Worm (Caenorhabditis elegans): ENCODE results near the gene pals-28.

Gene pals-28

DNA sequence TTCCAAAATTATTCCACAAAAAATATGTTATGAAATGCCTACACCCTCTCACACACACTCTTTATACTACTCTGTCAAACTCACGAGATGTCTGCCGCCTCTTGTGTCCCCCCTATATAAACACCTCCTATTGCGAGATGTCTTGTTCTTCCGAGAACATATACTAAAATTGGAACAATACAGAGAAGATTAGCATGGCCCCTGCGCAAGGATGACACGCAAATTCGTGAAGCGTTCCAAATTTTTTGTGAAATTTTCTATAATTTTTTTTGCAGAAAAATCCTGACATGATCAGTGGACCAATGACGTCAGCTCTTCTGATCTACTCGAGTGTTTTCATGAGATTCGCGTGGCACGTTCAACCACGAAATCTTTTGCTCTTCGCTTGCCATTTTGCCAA, 29.5 kb downstream of the pals-28 start:
- 0 out of 2 replicates have a peak, but pooled peaks have one; percentile 42 for TF ChIP-seq tbx-37 (GFP tag; conservative IDR thresholded peaks at IDR 0.05)
- peak; percentile 77 for TF ChIP-seq sea-1 (GFP tag; conservative IDR thresholded peaks at IDR 0.05)
- peak; percentile 9 for TF ChIP-seq ets-7 (tag; optimal IDR thresholded peaks at IDR 0.05)
- peak; percentile 77 for TF ChIP-seq scrt-1 (GFP tag; IDR thresholded peaks at IDR 0.05)
- TF ChIP-seq aly-1 (tag; optimal IDR thresholded peaks at IDR 0.05), result peak; percentile 60
- peak; percentile 49 for TF ChIP-seq hmg-4 (GFP tag; optimal IDR thresholded peaks at IDR 0.05)
- TF ChIP-seq pes-1 (GFP tag; IDR thresholded peaks at IDR 0.05), result peak; percentile 83
- peak; percentile 70; the same call in 1 of the 2 replicates for TF ChIP-seq tbx-11 (GFP tag; IDR thresholded peaks at IDR 0.05)
- TF ChIP-seq ceh-36 (tag; optimal IDR thresholded peaks at IDR 0.05), result peak; percentile 69
- TF ChIP-seq hnd-1 (tag; optimal IDR thresholded peaks at IDR 0.05), result peak; percentile 21
- TF ChIP-seq flt-1 (GFP tag; IDR thresholded peaks at IDR 0.05), result peak; percentile 71

DNA sequence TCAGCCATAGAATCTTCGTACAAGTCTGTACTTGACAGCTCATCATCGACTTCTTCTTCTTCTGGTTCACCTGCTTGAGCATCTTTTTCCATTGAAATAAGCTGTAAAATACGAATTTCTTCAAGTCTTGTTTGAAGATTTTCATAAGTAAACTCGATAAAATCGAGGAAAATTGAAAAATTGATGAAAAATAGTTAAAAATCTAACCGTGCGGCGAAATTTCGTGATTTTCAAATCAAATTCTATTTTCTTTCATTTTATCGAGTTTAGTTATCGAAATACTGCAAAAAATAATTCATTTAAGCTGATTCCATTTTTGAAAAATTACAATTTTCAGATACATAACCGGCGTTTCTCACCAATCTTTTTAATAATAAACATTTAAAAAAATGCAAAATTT, 30.5 kb downstream of the pals-28 start, which contains the start of gene R07E5.11:
TSS of gene R07E5.11 (minus strand) at position 101 of the 400 bp plus-strand sequence.
- no peak for TF ChIP-seq ceh-36 (tag; optimal IDR thresholded peaks at IDR 0.05)
- no peak for TF ChIP-seq hmg-4 (GFP tag; optimal IDR thresholded peaks at IDR 0.05)
- TF ChIP-seq B0310.2 (tag; optimal IDR thresholded peaks at IDR 0.05), result no peak
- TF ChIP-seq aly-1 (tag; optimal IDR thresholded peaks at IDR 0.05), result no peak
- TF ChIP-seq pes-1 (GFP tag; IDR thresholded peaks at IDR 0.05), result no peak
- no peak for TF ChIP-seq flt-1 (GFP tag; IDR thresholded peaks at IDR 0.05)
- no peak for TF ChIP-seq sea-1 (GFP tag; conservative IDR thresholded peaks at IDR 0.05)
- no peak for TF ChIP-seq ama-1 (optimal IDR thresholded peaks at IDR 0.05)
- no peak for TF ChIP-seq tbx-11 (GFP tag; IDR thresholded peaks at IDR 0.05)

DNA sequence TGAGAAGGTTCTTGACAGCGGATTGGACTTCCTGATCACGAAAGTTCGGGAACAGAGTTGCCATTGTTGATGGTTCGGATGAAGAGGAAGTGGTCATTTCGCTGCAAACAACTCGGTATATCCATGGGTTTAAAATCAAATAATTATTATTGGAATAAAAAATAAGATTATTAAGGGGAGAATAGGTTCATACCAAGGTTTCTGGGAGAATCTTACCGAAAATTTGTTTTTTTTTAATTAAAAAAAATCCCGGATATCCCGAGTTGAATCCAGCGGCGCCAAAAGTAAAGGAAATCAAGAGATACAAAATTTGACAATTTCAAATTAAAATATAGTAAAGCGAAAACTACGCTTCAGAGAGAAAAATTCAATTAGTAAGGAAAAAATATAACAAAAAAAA, 33.4 kb downstream of the pals-28 start, which contains the start of the genes R07E5.19 and pdcd-2:
TSS of gene R07E5.19 (minus strand) at position 101 of the 400 bp plus-strand sequence.
TSS of gene pdcd-2 (minus strand) at position 102 of the 400 bp plus-strand sequence.
- TF ChIP-seq hmbx-1 (tag; optimal IDR thresholded peaks at IDR 0.05) (no peak), sea-1 (GFP tag; conservative IDR thresholded peaks at IDR 0.05) (no peak), pes-1 (GFP tag; IDR thresholded peaks at IDR 0.05) (no peak), ceh-36 (tag; optimal IDR thresholded peaks at IDR 0.05) (no peak), B0310.2 (tag; optimal IDR thresholded peaks at IDR 0.05) (no peak), hnd-1 (tag; optimal IDR thresholded peaks at IDR 0.05) (no peak), F13C5.2 (tag; optimal IDR thresholded peaks at IDR 0.05) (no peak), tbx-37 (GFP tag; conservative IDR thresholded peaks at IDR 0.05) (no peak), scrt-1 (GFP tag; IDR thresholded peaks at IDR 0.05) (no peak), hmg-4 (GFP tag; optimal IDR thresholded peaks at IDR 0.05) (no peak), ama-1 (optimal IDR thresholded peaks at IDR 0.05) (no peak), tra-4 (tag; optimal IDR thresholded peaks at IDR 0.05) (no peak), flt-1 (GFP tag; IDR thresholded peaks at IDR 0.05) (no peak)

DNA sequence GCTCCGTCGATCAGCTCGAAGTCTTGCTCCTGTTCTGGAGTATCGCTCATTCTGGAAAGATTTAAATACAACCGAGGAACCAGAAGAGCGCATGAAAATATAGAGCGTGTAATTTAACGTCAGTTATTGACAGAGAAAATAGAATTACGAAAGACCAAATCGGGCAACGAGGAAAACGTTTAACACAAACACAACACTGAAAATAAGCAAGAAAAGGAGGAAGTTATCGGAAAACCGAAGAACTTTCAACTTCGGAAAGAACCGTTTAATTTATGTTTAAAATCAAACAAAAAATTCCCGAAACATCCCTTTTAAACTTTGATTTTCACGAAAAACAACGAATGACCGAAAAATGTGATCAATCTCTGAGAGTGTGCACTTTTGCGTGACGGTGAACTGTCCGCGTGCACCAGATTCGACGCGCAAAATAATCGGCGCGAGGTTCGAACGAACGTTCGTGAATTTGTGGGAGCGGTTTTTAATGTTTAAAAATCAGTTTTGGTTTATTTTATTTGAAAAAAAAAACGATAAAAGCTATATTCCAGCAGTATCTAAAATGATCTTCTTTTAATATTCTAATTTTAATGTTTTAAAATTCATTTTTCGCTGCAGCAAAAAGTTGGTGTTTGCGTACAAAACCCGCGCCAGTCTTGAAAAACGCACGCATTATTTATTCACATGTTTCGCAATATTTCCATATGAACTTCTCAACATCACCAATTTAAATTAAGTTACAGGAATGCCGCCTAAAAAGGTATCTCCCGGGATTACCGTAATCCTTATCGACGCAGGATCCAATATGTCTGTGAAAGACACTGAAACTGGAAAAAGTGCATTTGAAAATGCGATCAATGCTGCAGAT, 34.8 kb downstream of the pals-28 start, which contains the start of the genes R07E5.7 and cku-80:
TSS of gene R07E5.7 (minus strand) at position 51 of the 862 bp plus-strand sequence.
TSS of gene cku-80 (plus strand) at position 732 of the 862 bp plus-strand sequence.
- no peak for TF ChIP-seq ceh-36 (tag; optimal IDR thresholded peaks at IDR 0.05)
- 0 out of 2 replicates have a peak, but pooled peaks have one; percentile 44 for TF ChIP-seq tbx-11 (GFP tag; IDR thresholded peaks at IDR 0.05)
- 0 out of 2 replicates have a peak, but pooled peaks have one; percentile 17 for TF ChIP-seq flt-1 (GFP tag; IDR thresholded peaks at IDR 0.05)
- peak; percentile 61 for TF ChIP-seq F13C5.2 (tag; optimal IDR thresholded peaks at IDR 0.05)

DNA sequence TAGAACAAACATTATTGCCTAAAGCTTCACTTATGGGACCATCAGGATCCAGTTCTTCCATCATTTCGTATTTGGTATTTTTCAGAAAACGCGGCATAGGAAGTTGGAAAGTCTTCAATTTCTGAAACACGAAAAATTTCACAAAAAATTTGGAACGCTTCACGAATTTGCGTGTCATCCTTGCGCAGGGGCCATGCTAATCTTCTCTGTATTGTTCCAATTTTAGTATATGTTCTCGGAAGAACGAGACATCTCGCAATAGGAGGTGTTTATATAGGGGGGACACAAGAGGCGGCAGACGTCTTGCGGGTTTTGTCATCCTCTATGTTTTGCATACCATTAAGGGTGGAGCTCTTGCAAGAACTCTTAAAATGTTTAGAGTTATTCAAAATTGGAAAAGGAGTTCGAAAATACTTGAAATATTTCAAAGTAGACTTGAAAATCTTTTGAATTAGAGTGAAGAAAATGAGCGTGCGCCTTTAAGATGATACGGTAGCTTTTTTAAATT, 42.2 kb downstream of the pals-28 start:
- TF ChIP-seq tra-4 (tag; optimal IDR thresholded peaks at IDR 0.05) (peak; percentile 34), aly-1 (tag; optimal IDR thresholded peaks at IDR 0.05) (peak; percentile 80), flt-1 (GFP tag; IDR thresholded peaks at IDR 0.05) (peak; percentile 81), ceh-36 (tag; optimal IDR thresholded peaks at IDR 0.05) (peak; percentile 78), hmbx-1 (tag; optimal IDR thresholded peaks at IDR 0.05) (peak; percentile 56), pes-1 (GFP tag; IDR thresholded peaks at IDR 0.05) (peak; percentile 93), scrt-1 (GFP tag; IDR thresholded peaks at IDR 0.05) (peak; percentile 92), hmg-4 (GFP tag; optimal IDR thresholded peaks at IDR 0.05) (peak; percentile 85), hnd-1 (tag; optimal IDR thresholded peaks at IDR 0.05) (peak; percentile 45), tbx-37 (GFP tag; conservative IDR thresholded peaks at IDR 0.05) (peak; percentile 87), ets-7 (tag; optimal IDR thresholded peaks at IDR 0.05) (peak; percentile 10), sea-1 (GFP tag; conservative IDR thresholded peaks at IDR 0.05) (peak; percentile 90), B0310.2 (tag; optimal IDR thresholded peaks at IDR 0.05) (peak; percentile 59), F13C5.2 (tag; optimal IDR thresholded peaks at IDR 0.05) (peak; percentile 54), ceh-13 (GFP tag; optimal IDR thresholded peaks at IDR 0.05) (peak; percentile 42), tbx-11 (GFP tag; IDR thresholded peaks at IDR 0.05) (peak; percentile 89)

DNA sequence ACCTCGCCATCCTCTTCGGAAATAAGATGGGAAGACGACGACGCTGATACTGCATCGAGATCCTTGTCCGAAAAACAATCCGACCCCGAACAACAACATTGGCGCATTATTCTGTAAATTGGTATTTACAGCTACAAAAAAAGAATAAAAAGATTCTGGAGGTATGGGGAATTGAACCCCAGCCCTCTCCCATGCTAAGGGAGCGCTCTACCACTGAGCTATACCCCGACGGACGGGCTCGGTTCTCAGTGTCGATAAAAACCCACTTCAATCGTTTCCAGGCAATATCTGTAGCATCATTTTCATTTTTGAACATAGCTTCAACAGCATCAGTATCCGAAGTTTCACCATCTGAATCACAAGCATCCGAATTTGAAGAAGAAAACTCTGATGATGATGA, 44.2 kb downstream of the pals-28 start:
- TF ChIP-seq hnd-1 (tag; optimal IDR thresholded peaks at IDR 0.05) (peak; percentile 27), hmbx-1 (tag; optimal IDR thresholded peaks at IDR 0.05) (no peak), ets-7 (tag; optimal IDR thresholded peaks at IDR 0.05) (no peak), flt-1 (GFP tag; IDR thresholded peaks at IDR 0.05) (peak; percentile 78), hmg-4 (GFP tag; optimal IDR thresholded peaks at IDR 0.05) (peak; percentile 28), B0310.2 (tag; optimal IDR thresholded peaks at IDR 0.05) (no peak), sea-1 (GFP tag; conservative IDR thresholded peaks at IDR 0.05) (0 out of 2 replicates have a peak, but pooled peaks have one; percentile 66), aly-1 (tag; optimal IDR thresholded peaks at IDR 0.05) (peak; percentile 48), scrt-1 (GFP tag; IDR thresholded peaks at IDR 0.05) (peak; percentile 79), F13C5.2 (tag; optimal IDR thresholded peaks at IDR 0.05) (no peak), tbx-11 (GFP tag; IDR thresholded peaks at IDR 0.05) (peak; percentile 75), ceh-36 (tag; optimal IDR thresholded peaks at IDR 0.05) (peak; percentile 27), pes-1 (GFP tag; IDR thresholded peaks at IDR 0.05) (no peak; the same call in none of the 2 replicates), ceh-13 (GFP tag; optimal IDR thresholded peaks at IDR 0.05) (peak; percentile 15), tbx-37 (GFP tag; conservative IDR thresholded peaks at IDR 0.05) (peak; percentile 46; the same call in 1 of the 2 replicates), ama-1 (optimal IDR thresholded peaks at IDR 0.05) (no peak), tra-4 (tag; optimal IDR thresholded peaks at IDR 0.05) (no peak)
